Worm (Caenorhabditis elegans) whole organism, young adult: ENCODE data around the gene srpa-72.

Experiments used
- C06A6.2 ChIP-seq: fragments of 200-800 bp; sonication (Bioruptor generic); conservative IDR thresholded peaks from 2 replicates; pipeline ENCODE4 v1.3.6; 2022; ENCODE audit warnings: missing genetic modification characterization, missing compliant biosample characterization
- F10E7.11 ChIP-seq: sonication (generic microtip); optimal IDR thresholded peaks from 2 replicates; lab custom pipeline; 2017; ENCODE audit warnings: mild to moderate bottlenecking, missing genetic modification characterization, moderate library complexity, missing compliant biosample characterization
- K12H6.12 ChIP-seq: fragments of 200-800 bp; sonication (Bioruptor generic); optimal IDR thresholded peaks from 2 replicates; lab custom pipeline; 2018; ENCODE audit warnings: mild to moderate bottlenecking, missing genetic modification characterization, missing compliant biosample characterization
- Y95B8A.8 ChIP-seq: fragments of 200-800 bp; sonication (Bioruptor generic); IDR thresholded peaks from 2 replicates; pipeline ENCODE4 v1.3.6; 2022; ENCODE audit warnings: missing genetic modification reagents, missing genetic modification characterization, missing compliant biosample characterization
- ceh-100 ChIP-seq: fragments of 200-800 bp; sonication (Bioruptor generic); IDR thresholded peaks from 2 replicates; pipeline ENCODE4 v1.3.6; 2022; ENCODE audit warnings: missing genetic modification reagents, missing genetic modification characterization, missing compliant biosample characterization
- ets-4 ChIP-seq: fragments of 200-800 bp; sonication (Bioruptor generic); optimal IDR thresholded peaks from 2 replicates; lab custom pipeline; 2018; ENCODE audit warnings: mild to moderate bottlenecking, missing genetic modification characterization, missing compliant biosample characterization
- fkh-3 ChIP-seq: sonication (generic microtip); optimal IDR thresholded peaks from 2 replicates; lab custom pipeline; 2016; ENCODE audit warnings: mild to moderate bottlenecking, missing genetic modification characterization, missing compliant biosample characterization
- lin-35 ChIP-seq, 3 experiments: fragments of 150-350 bp in 2 of 3; sonication (generic microtip) in 1 of 3; optimal IDR thresholded peaks; 2 replicates each; lab custom pipeline; 2014 to 2018; ENCODE audit warnings: missing biosample characterization in 3 of 3, missing genetic modification characterization in 3 of 3, missing genetic modification reagents in 3 of 3
- rcor-1 ChIP-seq: fragments of 200-800 bp; sonication (Bioruptor generic); IDR thresholded peaks from 2 replicates; pipeline ENCODE4 v1.3.6; 2022; ENCODE audit warnings: missing genetic modification reagents, missing genetic modification characterization, missing compliant biosample characterization
- snpc-4 ChIP-seq, 5 experiments: fragments of 150-350 bp in 1 of 5; sonication (generic microtip) in 4 of 5; optimal IDR thresholded peaks; 2 replicates each; lab custom pipeline; 2014 to 2018; ENCODE audit warnings: missing genetic modification characterization in 5 of 5, missing biosample characterization in 3 of 5, antibody characterized with exemption in 2 of 5, mild to moderate bottlenecking in 2 of 5, missing compliant biosample characterization in 2 of 5, missing genotype in 2 of 5, moderate library complexity in 2 of 5, missing genetic modification reagents in 1 of 5
- unc-130 ChIP-seq: sonication (generic microtip); optimal IDR thresholded peaks from 2 replicates; lab custom pipeline; 2016; ENCODE audit warnings: missing genetic modification reagents, missing genetic modification characterization, missing compliant biosample characterization
- unc-62 ChIP-seq: fragments of 150-350 bp; optimal IDR thresholded peaks from 2 replicates; lab custom pipeline; 2014; ENCODE audit warnings: missing biosample characterization, missing genetic modification reagents, missing genetic modification characterization

DNA sequence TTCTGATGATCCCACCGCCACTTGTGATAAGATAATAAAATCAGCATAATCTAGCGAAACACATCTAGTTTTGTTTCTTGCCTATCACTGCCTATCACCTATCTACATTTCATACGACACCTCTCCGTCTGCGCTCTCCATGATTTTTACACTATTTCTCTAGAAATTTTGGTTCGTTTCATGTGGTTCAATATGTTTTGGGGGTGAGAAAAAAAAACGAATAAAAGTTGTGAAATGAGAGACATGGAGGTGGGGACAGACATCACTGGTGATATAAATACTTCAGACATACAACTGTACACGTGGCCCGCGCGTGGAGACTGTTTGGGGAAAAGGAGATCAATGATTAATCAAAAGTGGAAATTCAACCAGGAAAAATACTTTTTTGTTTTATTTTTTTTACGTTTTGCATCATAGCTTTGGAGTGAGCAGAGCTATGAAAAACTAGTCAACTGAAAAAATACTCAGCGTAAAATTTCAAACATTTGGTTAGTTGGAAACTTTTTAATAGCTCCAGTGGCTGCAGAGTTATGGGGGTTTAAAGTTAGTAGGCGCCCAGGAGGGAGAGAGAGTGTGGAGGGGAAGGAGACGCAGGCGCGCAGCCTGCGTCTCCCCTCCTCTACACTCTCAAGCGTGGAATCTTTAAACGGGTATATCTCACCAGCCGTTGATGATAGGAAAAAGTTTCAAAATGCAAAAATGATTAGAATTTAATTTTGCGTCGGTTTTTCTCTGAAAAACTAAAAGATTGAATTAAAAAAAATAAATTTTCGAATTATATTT lies 15.7 kb downstream of the srpa-72 start:
- TF ChIP-seq unc-130 (GFP tag; lab: Kevin White, UChicago), result no peak
- no peak for TF ChIP-seq fkh-3 (tag; lab: Kevin White, UChicago)
- no peak for TF ChIP-seq Y95B8A.8 (GFP tag; lab: Robert Waterston, UW)
- TF ChIP-seq K12H6.12, result no peak
- TF ChIP-seq snpc-4 (GFP tag; optimal IDR thresholded peaks at IDR 0.05; lab: Kevin White, UChicago), result no peak
- TF ChIP-seq snpc-4 (tag; optimal IDR thresholded peaks at IDR 0.05; lab: Kevin White, UChicago), result no peak
- no peak for TF ChIP-seq F10E7.11
- no peak for TF ChIP-seq ceh-100 (GFP tag; lab: Robert Waterston, UW)
- TF ChIP-seq lin-35 (GFP tag; optimal IDR thresholded peaks at IDR 0.05; lab: Kevin White, UChicago), result no peak
- no peak for TF ChIP-seq rcor-1
- no peak for TF ChIP-seq C06A6.2 (GFP tag; lab: Robert Waterston, UW)
- no peak for TF ChIP-seq ets-4 (GFP tag; lab: Kevin White, UChicago)
- TF ChIP-seq unc-62 (GFP tag; lab: Kevin White, UChicago), result no peak
